Fruit fly (Drosophila melanogaster) whole organism, embryonic: ENCODE measurements around the gene CAH7.

Experiments
- Adf1 ChIP-seq: fragments of 200-800 bp; sonication (Bioruptor generic); IDR thresholded peaks from 2 replicates; pipeline ENCODE4 v1.3.6; 2022; ENCODE audit warnings: missing biosample characterization, missing genetic modification characterization
- Asciz ChIP-seq: fragments of 200-800 bp; sonication (Bioruptor generic); optimal IDR thresholded peaks from 2 replicates; lab custom pipeline; 2017; ENCODE audit warnings: missing biosample characterization, mild to moderate bottlenecking, missing genetic modification characterization, missing genetic modification reagents
- Bteb2 ChIP-seq: fragments of 200-800 bp; sonication (Bioruptor generic); optimal IDR thresholded peaks from 2 replicates; lab custom pipeline; 2016; ENCODE audit warnings: missing biosample characterization, missing genetic modification characterization
- CG10209 ChIP-seq: fragments of 200-800 bp; sonication (Bioruptor generic); optimal IDR thresholded peaks from 3 replicates; lab custom pipeline; 2017; ENCODE audit warnings: missing biosample characterization, mild to moderate bottlenecking, missing genetic modification characterization, missing genetic modification reagents
- CG15073 ChIP-seq: fragments of 200-800 bp; sonication (Bioruptor generic); optimal IDR thresholded peaks from 2 replicates; lab custom pipeline; 2016; ENCODE audit warnings: missing biosample characterization, missing genetic modification characterization
- CG15514 ChIP-seq: fragments of 200-800 bp; sonication (Bioruptor generic); optimal IDR thresholded peaks from 3 replicates; lab custom pipeline; 2017; ENCODE audit warnings: missing biosample characterization, missing genetic modification characterization, mild to moderate bottlenecking, moderate library complexity, missing genetic modification reagents
- CG17361 ChIP-seq: fragments of 200-800 bp; sonication (Bioruptor generic); IDR thresholded peaks from 3 replicates; pipeline ENCODE4 v1.3.6; 2022; ENCODE audit warnings: missing biosample characterization, missing genetic modification characterization
- CG32532 ChIP-seq: fragments of 200-800 bp; sonication (Bioruptor generic); IDR thresholded peaks from 2 replicates; pipeline ENCODE4 v1.3.6; 2022; ENCODE audit warnings: missing biosample characterization, missing genetic modification characterization
- CG5953 ChIP-seq: fragments of 200-800 bp; sonication (Bioruptor generic); IDR thresholded peaks from 2 replicates; pipeline ENCODE4 v1.3.6; 2022; ENCODE audit warnings: missing biosample characterization, missing genetic modification characterization
- CG6175 ChIP-seq: fragments of 200-800 bp; sonication (Bioruptor generic); IDR thresholded peaks from 3 replicates; pipeline ENCODE4 v1.3.6; 2022; ENCODE audit warnings: missing biosample characterization, missing genetic modification characterization
- CG6683 ChIP-seq: fragments of 200-800 bp; sonication (Bioruptor generic); optimal IDR thresholded peaks from 2 replicates; lab custom pipeline; 2017; ENCODE audit warnings: missing biosample characterization, mild to moderate bottlenecking, missing genetic modification characterization, missing genetic modification reagents
- CG6765 ChIP-seq: fragments of 200-800 bp; sonication (Bioruptor generic); optimal IDR thresholded peaks from 3 replicates; lab custom pipeline; 2017; ENCODE audit warnings: missing biosample characterization, mild to moderate bottlenecking, missing genetic modification characterization
- CG7786 ChIP-seq: fragments of 200-800 bp; sonication (Bioruptor generic); optimal IDR thresholded peaks from 2 replicates; lab custom pipeline; 2016; ENCODE audit warnings: missing biosample characterization, missing genetic modification characterization
- CG7839 ChIP-seq: fragments of 200-800 bp; sonication (Bioruptor generic); optimal IDR thresholded peaks from 3 replicates; lab custom pipeline; 2018; ENCODE audit warnings: missing biosample characterization, mild to moderate bottlenecking, missing genetic modification characterization, moderate library complexity
- Dek ChIP-seq: fragments of 200-800 bp; sonication (Bioruptor generic); optimal IDR thresholded peaks from 3 replicates; lab custom pipeline; 2019; ENCODE audit warnings: missing biosample characterization, mild to moderate bottlenecking, missing genetic modification characterization, moderate library complexity
- Fer1 ChIP-seq: fragments of 200-800 bp; sonication (Bioruptor generic); optimal IDR thresholded peaks from 2 replicates; lab custom pipeline; 2017; ENCODE audit warnings: missing biosample characterization, mild to moderate bottlenecking, missing genetic modification characterization
- Fer2 ChIP-seq: fragments of 200-800 bp; sonication (Bioruptor generic); optimal IDR thresholded peaks from 2 replicates; lab custom pipeline; 2018; ENCODE audit warnings: missing biosample characterization, mild to moderate bottlenecking, missing genetic modification characterization, moderate library complexity
- HLH3B ChIP-seq: fragments of 200-800 bp; sonication (Bioruptor generic); IDR thresholded peaks from 2 replicates; pipeline ENCODE4 v1.3.6; 2022; ENCODE audit warnings: missing biosample characterization, missing genetic modification characterization
- Hey ChIP-seq: fragments of 200-800 bp; sonication (Bioruptor generic); optimal IDR thresholded peaks from 3 replicates; lab custom pipeline; 2018; ENCODE audit warnings: missing biosample characterization, mild to moderate bottlenecking, missing genetic modification characterization
- Hr51 ChIP-seq, 2 experiments: fragments of 200-800 bp; sonication (Bioruptor generic); optimal IDR thresholded peaks; 2 replicates in 1 of 2; 3 replicates in 1 of 2; lab custom pipeline; 2016 to 2018; ENCODE audit warnings: missing biosample characterization in 2 of 2, missing genetic modification characterization in 2 of 2, mild to moderate bottlenecking in 1 of 2, moderate library complexity in 1 of 2
- Lim3 ChIP-seq: fragments of 200-800 bp; sonication (Bioruptor generic); IDR thresholded peaks from 2 replicates; pipeline ENCODE4 v1.3.6; 2022; ENCODE audit warnings: missing biosample characterization, missing genetic modification characterization
- Mad ChIP-seq: fragments of 200-800 bp; sonication (Bioruptor generic); optimal IDR thresholded peaks from 2 replicates; lab custom pipeline; 2016; ENCODE audit warnings: missing biosample characterization, missing genetic modification characterization
- Meics ChIP-seq: fragments of 200-800 bp; sonication (Bioruptor generic); optimal IDR thresholded peaks from 2 replicates; lab custom pipeline; 2017; ENCODE audit warnings: missing biosample characterization, mild to moderate bottlenecking, missing genetic modification characterization
- Mes4 ChIP-seq: fragments of 200-800 bp; sonication (Bioruptor generic); optimal IDR thresholded peaks from 2 replicates; lab custom pipeline; 2016; ENCODE audit warnings: missing biosample characterization, missing genetic modification characterization
- NK7.1 ChIP-seq: fragments of 200-800 bp; sonication (Bioruptor generic); optimal IDR thresholded peaks from 3 replicates; lab custom pipeline; 2016; ENCODE audit warnings: missing biosample characterization, missing genetic modification characterization
- Spps ChIP-seq: fragments of 200-800 bp; sonication (Bioruptor generic); optimal IDR thresholded peaks from 2 replicates; lab custom pipeline; 2018; ENCODE audit warnings: missing biosample characterization, mild to moderate bottlenecking, missing genetic modification characterization
- Ssrp ChIP-seq: fragments of 200-800 bp; sonication (Bioruptor generic); optimal IDR thresholded peaks from 2 replicates; lab custom pipeline; 2018; ENCODE audit warnings: missing biosample characterization, mild to moderate bottlenecking, missing genetic modification characterization, moderate library complexity
- Stat92E ChIP-seq, 3 experiments: fragments of >200 bp in 2 of 3; fragments of 200-800 bp in 1 of 3; sonication (Bioruptor generic) in 1 of 3; optimal IDR thresholded peaks; 2 replicates each; lab custom pipeline; 2017 to 2019; ENCODE audit warnings: missing biosample characterization in 3 of 3, missing genetic modification characterization in 3 of 3, mild to moderate bottlenecking in 1 of 3, moderate library complexity in 1 of 3
- Taf1 ChIP-seq: fragments of 200-800 bp; sonication (Bioruptor generic); IDR thresholded peaks from 2 replicates; pipeline ENCODE4 v1.3.6; 2022; ENCODE audit warnings: missing biosample characterization, missing genetic modification characterization
- Vsx1 ChIP-seq: fragments of 200-800 bp; sonication (Bioruptor generic); optimal IDR thresholded peaks from 2 replicates; lab custom pipeline; 2017; ENCODE audit warnings: missing biosample characterization, mild to moderate bottlenecking, missing genetic modification characterization, missing genetic modification reagents
- chm ChIP-seq: fragments of 200-800 bp; sonication (Bioruptor generic); IDR thresholded peaks from 2 replicates; pipeline ENCODE4 v1.3.6; 2022; ENCODE audit warnings: missing biosample characterization, missing genetic modification characterization
- da ChIP-seq: fragments of 200-800 bp; sonication (Bioruptor generic); optimal IDR thresholded peaks from 2 replicates; lab custom pipeline; 2016; ENCODE audit warnings: missing biosample characterization, missing genetic modification characterization
- en ChIP-seq: fragments of 200-800 bp; sonication (Bioruptor generic); optimal IDR thresholded peaks from 2 replicates; lab custom pipeline; 2016; ENCODE audit warnings: missing biosample characterization, missing genetic modification characterization
- fd64A ChIP-seq: fragments of 200-800 bp; sonication (Bioruptor generic); optimal IDR thresholded peaks from 3 replicates; lab custom pipeline; 2018; ENCODE audit warnings: missing biosample characterization, mild to moderate bottlenecking, missing genetic modification characterization
- gem ChIP-seq: fragments of 200-800 bp; sonication (Bioruptor generic); optimal IDR thresholded peaks from 2 replicates; lab custom pipeline; 2019; ENCODE audit warnings: missing biosample characterization, mild to moderate bottlenecking, missing genetic modification characterization, moderate library complexity
- gsb ChIP-seq: fragments of 200-800 bp; sonication (Bioruptor generic); IDR thresholded peaks from 2 replicates; pipeline ENCODE4 v1.3.6; 2022; ENCODE audit warnings: missing biosample characterization, missing genetic modification characterization
- hbn ChIP-seq: fragments of 200-800 bp; sonication (Bioruptor generic); IDR thresholded peaks from 2 replicates; pipeline ENCODE4 v1.3.6; 2022; ENCODE audit warnings: missing biosample characterization, missing genetic modification characterization; ENCODE audit not compliant: partially characterized antibody
- knrl ChIP-seq: fragments of 200-800 bp; sonication (Bioruptor generic); IDR thresholded peaks from 3 replicates; pipeline ENCODE4 v1.3.6; 2022; ENCODE audit warnings: missing biosample characterization, missing genetic modification characterization; ENCODE audit not compliant: partially characterized antibody
- oc ChIP-seq: fragments of 200-800 bp; sonication (Bioruptor generic); optimal IDR thresholded peaks from 2 replicates; lab custom pipeline; 2018; ENCODE audit warnings: missing biosample characterization, mild to moderate bottlenecking, missing genetic modification characterization, moderate library complexity
- pan ChIP-seq, 4 experiments: fragments of >200 bp in 3 of 4; fragments of 200-800 bp in 1 of 4; sonication (Bioruptor generic) in 1 of 4; optimal IDR thresholded peaks in 3 of 4; IDR thresholded peaks in 1 of 4; 2 replicates each; pipeline versions ENCODE4 v1.3.6 to Lab custom; 2017 to 2022; ENCODE audit warnings: missing biosample characterization in 2 of 4, missing genetic modification characterization in 2 of 4, mixed read lengths in 1 of 4
- pb ChIP-seq: fragments of 200-800 bp; sonication (Bioruptor generic); optimal IDR thresholded peaks from 3 replicates; lab custom pipeline; 2016; ENCODE audit warnings: missing biosample characterization, missing genetic modification characterization
- psq ChIP-seq: fragments of 200-800 bp; sonication (Bioruptor generic); optimal IDR thresholded peaks from 2 replicates; lab custom pipeline; 2017; ENCODE audit warnings: missing biosample characterization, missing genetic modification characterization
- pzg ChIP-seq: fragments of 200-800 bp; sonication (Bioruptor generic); optimal IDR thresholded peaks from 3 replicates; lab custom pipeline; 2018; ENCODE audit warnings: missing biosample characterization, mild to moderate bottlenecking, missing genetic modification characterization, moderate library complexity
- ranshi ChIP-seq: fragments of 200-800 bp; sonication (Bioruptor generic); IDR thresholded peaks from 2 replicates; pipeline ENCODE4 v1.3.6; 2022; ENCODE audit warnings: missing biosample characterization, missing genetic modification characterization
- row ChIP-seq: fragments of 200-800 bp; sonication (Bioruptor generic); IDR thresholded peaks from 3 replicates; pipeline ENCODE4 v1.3.6; 2022; ENCODE audit warnings: missing biosample characterization, missing genetic modification characterization
- tap ChIP-seq: fragments of 200-800 bp; optimal IDR thresholded peaks from 3 replicates; lab custom pipeline; 2019; ENCODE audit warnings: missing biosample characterization, mild to moderate bottlenecking, missing genetic modification characterization, moderate library complexity
- zfh2 ChIP-seq: fragments of 200-800 bp; sonication (Bioruptor generic); optimal IDR thresholded peaks from 2 replicates; lab custom pipeline; 2016; ENCODE audit warnings: missing biosample characterization, missing genetic modification characterization

Gene CAH7

DNA sequence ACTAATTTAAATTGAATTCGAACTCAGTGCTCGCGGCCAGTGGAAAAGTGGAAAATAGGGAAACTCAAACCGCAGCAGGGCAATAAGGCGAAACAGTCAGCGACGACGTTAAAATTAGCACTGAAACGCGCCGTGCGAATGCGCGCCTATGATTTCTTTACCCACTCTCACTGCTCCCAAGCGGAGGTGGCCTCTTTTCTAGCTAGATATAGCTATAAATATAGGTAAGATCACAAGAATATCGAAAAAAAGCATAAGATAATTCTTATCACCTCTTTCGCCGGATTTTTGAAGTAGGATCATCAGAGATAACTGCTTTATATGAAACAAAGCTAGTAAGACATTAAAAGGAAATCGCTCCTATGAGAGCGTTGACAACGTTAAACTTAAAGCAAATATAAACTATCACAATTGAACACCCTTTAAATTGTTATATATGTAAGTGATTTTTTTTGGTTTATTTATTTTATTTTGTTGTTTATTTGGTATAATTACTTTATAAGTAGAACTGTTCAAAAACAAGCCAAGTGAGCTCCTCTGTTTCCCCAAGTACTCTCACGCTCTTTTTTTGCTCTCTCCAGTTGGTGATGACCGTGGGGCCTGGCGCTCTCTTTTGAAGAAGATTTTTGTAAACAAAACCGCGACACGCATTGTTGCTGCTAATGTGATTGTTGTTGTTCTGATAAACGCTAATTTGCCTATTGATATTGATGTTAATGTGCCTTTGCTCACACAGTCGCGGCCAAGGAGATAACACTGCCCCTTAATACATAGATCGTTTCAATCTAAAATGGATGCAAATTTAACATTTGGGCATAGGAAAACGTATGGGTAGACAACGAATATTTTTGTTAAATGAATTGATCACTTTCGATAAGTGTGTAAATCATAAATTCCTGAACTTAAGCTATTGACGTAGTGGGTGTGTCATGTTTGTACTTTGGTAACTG lies 27.9 kb downstream of the CAH7 start, which contains the start of gene tws (continued):
- no peak for TF ChIP-seq Stat92E (GFP tag; optimal IDR thresholded peaks at IDR 0.05; lab: Kevin White, UChicago)
- TF ChIP-seq Ssrp (tag; lab: Kevin White, UChicago) = peak; percentile 35
- TF ChIP-seq en = no peak
- TF ChIP-seq Vsx1 (GFP tag; lab: Kevin White, UChicago) = peak; percentile 71
- TF ChIP-seq pzg (GFP tag; lab: Kevin White, UChicago) = no peak
- TF ChIP-seq Hey (tag; lab: Kevin White, UChicago) = no peak
- no peak for TF ChIP-seq psq (GFP tag; lab: Kevin White, UChicago)
- no peak for TF ChIP-seq knrl (GFP tag; lab: Robert Waterston, UW)
- no peak for TF ChIP-seq Fer2 (tag; lab: Kevin White, UChicago)
- TF ChIP-seq CG15514 (GFP tag; lab: Kevin White, UChicago) = peak; percentile 51
- peak; percentile 42 for TF ChIP-seq Asciz
- TF ChIP-seq pan (optimal IDR thresholded peaks at IDR 0.05; lab: Kevin White, UChicago) = no peak
- peak in 1 of 2 experiments; percentile 76 for TF ChIP-seq pan (GFP tag; optimal IDR thresholded peaks at IDR 0.05 in 1 of 2, IDR thresholded peaks at IDR 0.05 in 1 of 2)
- peak; percentile 45; the same call in 1 of the 2 replicates for TF ChIP-seq ranshi (GFP tag; lab: Robert Waterston, UW)
- no peak for TF ChIP-seq gsb (GFP tag; lab: Robert Waterston, UW)
- peak; percentile 54 for TF ChIP-seq fd64A (GFP tag; lab: Kevin White, UChicago)
- TF ChIP-seq tap = peak; percentile 38
- 0 out of 3 replicates have a peak, but pooled peaks have one; percentile 37 for TF ChIP-seq CG6175 (GFP tag; lab: Robert Waterston, UW)
- peak; percentile 56 for TF ChIP-seq Dek (tag; lab: Kevin White, UChicago)
- TF ChIP-seq CG17361 = peak; percentile 70; the same call in 2 of the 3 replicates
- TF ChIP-seq oc (tag; lab: Kevin White, UChicago) = peak; percentile 3
- TF ChIP-seq Mad (GFP tag; lab: Kevin White, UChicago) = peak; percentile 16
- peak; percentile 51 for TF ChIP-seq CG7839 (tag; lab: Kevin White, UChicago)
- peak; percentile 90 for TF ChIP-seq row (GFP tag; lab: Robert Waterston, UW)
- no peak for TF ChIP-seq Spps (tag; lab: Kevin White, UChicago)
- peak; percentile 50 for TF ChIP-seq pb
- TF ChIP-seq Taf1 = no peak
- no peak for TF ChIP-seq CG6683 (GFP tag; lab: Kevin White, UChicago)
- TF ChIP-seq CG6765 (GFP tag; lab: Kevin White, UChicago) = peak; percentile 59
- TF ChIP-seq CG32532 (GFP tag; lab: Robert Waterston, UW) = peak; percentile 69
- TF ChIP-seq zfh2 (GFP tag; lab: Kevin White, UChicago) = peak; percentile 11
- TF ChIP-seq Fer1 (GFP tag; lab: Kevin White, UChicago) = peak; percentile 62
- peak; percentile 56 for TF ChIP-seq Meics (GFP tag; lab: Kevin White, UChicago)
- TF ChIP-seq Bteb2 (GFP tag; lab: Kevin White, UChicago) = no peak
- no peak for TF ChIP-seq CG5953
- 0 out of 2 replicates have a peak, but pooled peaks have one; percentile 5 for TF ChIP-seq HLH3B (GFP tag; lab: Robert Waterston, UW)
- TF ChIP-seq Mes4 (GFP tag; lab: Kevin White, UChicago) = peak; percentile 12
- TF ChIP-seq da (GFP tag; lab: Kevin White, UChicago) = no peak
- TF ChIP-seq chm (GFP tag; lab: Robert Waterston, UW) = 0 out of 2 replicates have a peak, but pooled peaks have one; percentile 46
- no peak for TF ChIP-seq CG15073
- peak in 1 of 2 experiments; percentile 61 for TF ChIP-seq Hr51 (GFP tag; optimal IDR thresholded peaks at IDR 0.05; lab: Kevin White, UChicago)
- no peak for TF ChIP-seq hbn (GFP tag; lab: Robert Waterston, UW)
- TF ChIP-seq gem (tag; lab: Kevin White, UChicago) = peak; percentile 67
- no peak for TF ChIP-seq CG7786 (GFP tag; lab: Kevin White, UChicago)
- TF ChIP-seq Adf1 = peak; percentile 7; the same call in 1 of the 2 replicates
- peak; percentile 66 for TF ChIP-seq CG10209 (GFP tag; lab: Kevin White, UChicago)
- TF ChIP-seq NK7.1 = no peak
- no peak for TF ChIP-seq Lim3 (GFP tag; lab: Robert Waterston, UW)
